Worm (Caenorhabditis elegans) whole organism, L1 larva: ENCODE measurements around the gene C37C3.18.
A peak's percentile ranks its signal among the peaks of the same experiment; 100 is the strongest.

ENCODE experiments used
- ceh-90 ChIP-seq: sonication (generic microtip); optimal IDR thresholded peaks from 2 replicates; lab custom pipeline; 2016; ENCODE audit warnings: missing genetic modification characterization, missing compliant biosample characterization
- ces-1 ChIP-seq: fragments of 150-350 bp; optimal IDR thresholded peaks from 2 replicates; lab custom pipeline; 2014; ENCODE audit warnings: missing biosample characterization, missing genetic modification reagents, missing genetic modification characterization
- lin-35 ChIP-seq, 2 experiments: fragments of 150-350 bp; optimal IDR thresholded peaks; 2 replicates each; lab custom pipeline; 2014; ENCODE audit warnings: missing biosample characterization in 2 of 2, missing genetic modification characterization in 2 of 2, missing genetic modification reagents in 2 of 2
- nhr-20 ChIP-seq: sonication (generic microtip); optimal IDR thresholded peaks from 2 replicates; lab custom pipeline; 2016; ENCODE audit warnings: mild to moderate bottlenecking, missing genetic modification characterization, missing compliant biosample characterization
- nhr-237 ChIP-seq: fragments of 150-350 bp; optimal IDR thresholded peaks from 2 replicates; lab custom pipeline; 2014; ENCODE audit warnings: missing biosample characterization, missing genetic modification characterization
- nhr-28 ChIP-seq: fragments of 150-350 bp; optimal IDR thresholded peaks from 2 replicates; lab custom pipeline; 2014; ENCODE audit warnings: missing biosample characterization, missing genetic modification characterization
- nhr-76 ChIP-seq: sonication (generic microtip); optimal IDR thresholded peaks from 2 replicates; lab custom pipeline; 2017; ENCODE audit warnings: missing biosample characterization, missing genetic modification characterization
- sptf-1 ChIP-seq: fragments of 150-350 bp; optimal IDR thresholded peaks from 2 replicates; lab custom pipeline; 2014; ENCODE audit warnings: missing biosample characterization, missing genetic modification characterization
- tbx-2 ChIP-seq: sonication (generic microtip); optimal IDR thresholded peaks from 2 replicates; lab custom pipeline; 2016; ENCODE audit warnings: missing genetic modification characterization, missing compliant biosample characterization
- unc-130 ChIP-seq: fragments of 150-350 bp; optimal IDR thresholded peaks from 2 replicates; lab custom pipeline; 2017; ENCODE audit warnings: missing biosample characterization, missing genetic modification characterization, inconsistent platforms
- zag-1 ChIP-seq: fragments of 150-350 bp; optimal IDR thresholded peaks from 2 replicates; lab custom pipeline; 2014; ENCODE audit warnings: missing biosample characterization, missing genetic modification characterization
- ztf-11 ChIP-seq, 2 experiments: sonication (generic microtip); optimal IDR thresholded peaks; 2 replicates each; lab custom pipeline; 2016 to 2017; ENCODE audit warnings: missing genetic modification characterization in 2 of 2, missing biosample characterization in 1 of 2, missing compliant biosample characterization in 1 of 2

- no peak for TF ChIP-seq tbx-2 (tag; lab: Kevin White, UChicago)
- TF ChIP-seq ceh-90, result no peak
- TF ChIP-seq ces-1 (GFP tag; lab: Kevin White, UChicago), result no peak
- peak in 1 of 2 experiments; percentile 38 for TF ChIP-seq lin-35 (GFP tag; optimal IDR thresholded peaks at IDR 0.05; lab: Kevin White, UChicago)
- TF ChIP-seq sptf-1 (tag; lab: Kevin White, UChicago), result no peak
- no peak for TF ChIP-seq nhr-76
- no peak for TF ChIP-seq nhr-237 (tag; lab: Kevin White, UChicago)
- TF ChIP-seq zag-1, result no peak
- TF ChIP-seq nhr-20 (tag; lab: Kevin White, UChicago), result no peak
- no peak for TF ChIP-seq nhr-28 (tag; lab: Kevin White, UChicago)
- TF ChIP-seq ztf-11 (tag; optimal IDR thresholded peaks at IDR 0.05; lab: Kevin White, UChicago), result no peak
- TF ChIP-seq unc-130, result no peak
Observed at ce11 chrV:7855382-7855994, 695 bp downstream of the C37C3.18 start, which contains the start of gene C37C3.2.
